Worm (Caenorhabditis elegans) whole organism, young adult: ENCODE data around the gene str-118.

Experiments
- B0019.2 ChIP-seq: fragments of 200-800 bp; sonication (Bioruptor generic); conservative IDR thresholded peaks from 2 replicates; pipeline ENCODE4 v1.3.6; 2022; ENCODE audit warnings: missing genetic modification reagents, missing genetic modification characterization, missing compliant biosample characterization
- B0035.1 ChIP-seq: sonication (generic microtip); optimal IDR thresholded peaks from 2 replicates; lab custom pipeline; 2016; ENCODE audit warnings: missing genetic modification characterization, mild to moderate bottlenecking, missing compliant biosample characterization, missing genotype, missing genetic modification reagents
- F10E7.11 ChIP-seq: sonication (generic microtip); optimal IDR thresholded peaks from 2 replicates; lab custom pipeline; 2017; ENCODE audit warnings: mild to moderate bottlenecking, missing genetic modification characterization, moderate library complexity, missing compliant biosample characterization
- K11D2.4 ChIP-seq: fragments of 200-800 bp; sonication (Bioruptor generic); IDR thresholded peaks from 2 replicates; pipeline ENCODE4 v1.3.6; 2022; ENCODE audit warnings: missing genetic modification reagents, missing genetic modification characterization, missing compliant biosample characterization
- T07F8.4 ChIP-seq: sonication (generic microtip); optimal IDR thresholded peaks from 2 replicates; lab custom pipeline; 2016; ENCODE audit warnings: mild to moderate bottlenecking, missing genetic modification characterization, moderate library complexity, missing compliant biosample characterization
- Y95B8A.8 ChIP-seq: fragments of 200-800 bp; sonication (Bioruptor generic); IDR thresholded peaks from 2 replicates; pipeline ENCODE4 v1.3.6; 2022; ENCODE audit warnings: missing genetic modification reagents, missing genetic modification characterization, missing compliant biosample characterization
- aptf-2 ChIP-seq: fragments of 200-800 bp; sonication (Bioruptor generic); conservative IDR thresholded peaks from 2 replicates; pipeline ENCODE4 v1.3.6; 2022; ENCODE audit warnings: missing genetic modification reagents, missing genetic modification characterization, missing compliant biosample characterization
- aptf-3 ChIP-seq: fragments of 200-800 bp; sonication (Bioruptor generic); IDR thresholded peaks from 2 replicates; pipeline ENCODE4 v1.3.6; 2022; ENCODE audit warnings: missing genetic modification characterization, missing compliant biosample characterization
- attf-3 ChIP-seq: fragments of 200-800 bp; sonication (Bioruptor generic); conservative IDR thresholded peaks from 2 replicates; pipeline ENCODE4 v1.3.6; 2022; ENCODE audit warnings: missing genetic modification reagents, missing genetic modification characterization, missing compliant biosample characterization
- bed-2 ChIP-seq: fragments of 200-800 bp; sonication (Bioruptor generic); IDR thresholded peaks from 2 replicates; pipeline ENCODE4 v1.3.6; 2022; ENCODE audit warnings: missing genetic modification reagents, missing genetic modification characterization, missing compliant biosample characterization
- ceh-27 ChIP-seq: fragments of 200-800 bp; sonication (Bioruptor generic); optimal IDR thresholded peaks from 2 replicates; lab custom pipeline; 2018; ENCODE audit warnings: mild to moderate bottlenecking, missing genetic modification characterization, moderate library complexity, missing compliant biosample characterization
- die-1 ChIP-seq: sonication (generic microtip); optimal IDR thresholded peaks from 2 replicates; lab custom pipeline; 2016; ENCODE audit warnings: missing genotype, mild to moderate bottlenecking, missing genetic modification characterization, missing compliant biosample characterization
- dpl-1 ChIP-seq: fragments of 150-350 bp; optimal IDR thresholded peaks from 2 replicates; lab custom pipeline; 2014; ENCODE audit warnings: missing biosample characterization, missing genetic modification reagents, missing genetic modification characterization
- egl-18 ChIP-seq: fragments of 200-800 bp; sonication (Bioruptor generic); IDR thresholded peaks from 2 replicates; pipeline ENCODE4 v1.3.6; 2022; ENCODE audit warnings: missing genetic modification reagents, missing genetic modification characterization, missing compliant biosample characterization
- ets-4 ChIP-seq: fragments of 200-800 bp; sonication (Bioruptor generic); optimal IDR thresholded peaks from 2 replicates; lab custom pipeline; 2018; ENCODE audit warnings: mild to moderate bottlenecking, missing genetic modification characterization, missing compliant biosample characterization
- fkh-3 ChIP-seq: sonication (generic microtip); optimal IDR thresholded peaks from 2 replicates; lab custom pipeline; 2016; ENCODE audit warnings: mild to moderate bottlenecking, missing genetic modification characterization, missing compliant biosample characterization
- hlh-12 ChIP-seq: sonication (generic microtip); optimal IDR thresholded peaks from 2 replicates; lab custom pipeline; 2016; ENCODE audit warnings: missing genetic modification characterization, missing compliant biosample characterization
- hmg-1.2 ChIP-seq: fragments of 200-800 bp; sonication (Bioruptor generic); IDR thresholded peaks from 2 replicates; pipeline ENCODE4 v1.3.6; 2022; ENCODE audit warnings: missing genetic modification reagents, missing genetic modification characterization, missing compliant biosample characterization
- hmg-20 ChIP-seq: fragments of 200-800 bp; sonication (Bioruptor generic); IDR thresholded peaks from 2 replicates; pipeline ENCODE4 v1.3.6; 2022; ENCODE audit warnings: missing genetic modification reagents, missing genetic modification characterization, missing compliant biosample characterization
- let-607 ChIP-seq, 2 experiments: fragments of 200-800 bp in 1 of 2; sonication (Bioruptor generic) in 1 of 2; sonication (generic microtip) in 1 of 2; optimal IDR thresholded peaks; 2 replicates each; lab custom pipeline; 2016 to 2018; ENCODE audit warnings: mild to moderate bottlenecking in 2 of 2, missing compliant biosample characterization in 2 of 2, missing genetic modification characterization in 2 of 2, moderate library complexity in 2 of 2, missing genotype in 1 of 2
- lin-35 ChIP-seq, 3 experiments: fragments of 150-350 bp in 2 of 3; sonication (generic microtip) in 1 of 3; optimal IDR thresholded peaks; 2 replicates each; lab custom pipeline; 2014 to 2018; ENCODE audit warnings: missing biosample characterization in 3 of 3, missing genetic modification characterization in 3 of 3, missing genetic modification reagents in 3 of 3
- mcd-1 ChIP-seq: fragments of 200-800 bp; sonication (Bioruptor generic); IDR thresholded peaks from 2 replicates; pipeline ENCODE4 v1.3.6; 2022; ENCODE audit warnings: missing genetic modification reagents, missing genetic modification characterization, missing compliant biosample characterization
- mel-28 ChIP-seq: sonication (generic microtip); optimal IDR thresholded peaks from 2 replicates; lab custom pipeline; 2016; ENCODE audit warnings: borderline replicate concordance, mild to moderate bottlenecking, missing genetic modification characterization, missing compliant biosample characterization
- nhr-120 ChIP-seq: fragments of 200-800 bp; sonication (Bioruptor generic); IDR thresholded peaks from 2 replicates; pipeline ENCODE4 v1.3.6; 2022; ENCODE audit warnings: missing genetic modification characterization, missing compliant biosample characterization
- nhr-179 ChIP-seq: sonication (generic microtip); optimal IDR thresholded peaks from 2 replicates; lab custom pipeline; 2016; ENCODE audit warnings: mild to moderate bottlenecking, missing genetic modification characterization, missing compliant biosample characterization
- nhr-80 ChIP-seq: sonication (generic microtip); optimal IDR thresholded peaks from 2 replicates; lab custom pipeline; 2016; ENCODE audit warnings: missing genetic modification characterization, missing compliant biosample characterization
- rcor-1 ChIP-seq: fragments of 200-800 bp; sonication (Bioruptor generic); IDR thresholded peaks from 2 replicates; pipeline ENCODE4 v1.3.6; 2022; ENCODE audit warnings: missing genetic modification reagents, missing genetic modification characterization, missing compliant biosample characterization
- sea-2 ChIP-seq: fragments of 200-800 bp; sonication (Bioruptor generic); IDR thresholded peaks from 2 replicates; pipeline ENCODE4 v1.3.6; 2022; ENCODE audit warnings: missing genetic modification characterization, missing compliant biosample characterization
- unc-62 ChIP-seq: fragments of 150-350 bp; optimal IDR thresholded peaks from 2 replicates; lab custom pipeline; 2014; ENCODE audit warnings: missing biosample characterization, missing genetic modification reagents, missing genetic modification characterization
- zfh-2 ChIP-seq: fragments of 200-800 bp; sonication (Bioruptor generic); conservative IDR thresholded peaks from 2 replicates; pipeline ENCODE4 v1.3.6; 2022; ENCODE audit warnings: missing genetic modification reagents, missing genetic modification characterization, missing compliant biosample characterization
- zim-3 ChIP-seq: sonication (generic microtip); optimal IDR thresholded peaks from 2 replicates; lab custom pipeline; 2017; ENCODE audit warnings: mild to moderate bottlenecking, missing genetic modification characterization, moderate library complexity, missing compliant biosample characterization

The str-118 gene

ce11 chrV:10090461-10090860 is 38.5 kb downstream of the str-118 start, which contains the start of gene R04B5.7:
TSS of gene R04B5.7 (minus strand) at chrV:10090561.
- TF ChIP-seq dpl-1 (GFP tag; lab: Kevin White, UChicago) (no peak), attf-3 (GFP tag; lab: Robert Waterston, UW) (no peak), fkh-3 (tag; lab: Kevin White, UChicago) (no peak)

- TF ChIP-seq hmg-20 (no peak), hmg-1.2 (no peak), nhr-80 (tag; lab: Kevin White, UChicago) (no peak), Y95B8A.8 (GFP tag; lab: Robert Waterston, UW) (no peak), ceh-27 (no peak), aptf-3 (GFP tag; lab: Robert Waterston, UW) (no peak), zim-3 (no peak), zfh-2 (GFP tag; lab: Robert Waterston, UW) (no peak), aptf-2 (GFP tag; lab: Robert Waterston, UW) (no peak), bed-2 (GFP tag; lab: Robert Waterston, UW) (no peak), sea-2 (GFP tag; lab: Robert Waterston, UW) (no peak), ets-4 (GFP tag; lab: Kevin White, UChicago) (no peak), lin-35 (GFP tag; optimal IDR thresholded peaks at IDR 0.05; lab: Kevin White, UChicago) (no peak), nhr-179 (tag; lab: Kevin White, UChicago) (no peak)
Observed at ce11 chrV:10091152-10091551, 39.2 kb downstream of the str-118 start, which contains the start of gene R04B5.11. TSS of gene R04B5.11 (minus strand) at chrV:10091252.

- no peak for TF ChIP-seq mcd-1 (GFP tag; lab: Robert Waterston, UW)
- no peak for TF ChIP-seq K11D2.4 (GFP tag; lab: Robert Waterston, UW)
- TF ChIP-seq B0019.2 (GFP tag; lab: Robert Waterston, UW): no peak
- TF ChIP-seq nhr-120 (GFP tag; lab: Robert Waterston, UW): no peak
- no peak for TF ChIP-seq let-607 (tag; optimal IDR thresholded peaks at IDR 0.05; lab: Kevin White, UChicago)
- TF ChIP-seq hlh-12: no peak
- TF ChIP-seq rcor-1 (GFP tag; lab: Robert Waterston, UW): no peak
- no peak for TF ChIP-seq egl-18 (GFP tag; lab: Robert Waterston, UW)
- TF ChIP-seq die-1 (tag; lab: Kevin White, UChicago): no peak
- no peak for TF ChIP-seq F10E7.11 (tag; lab: Kevin White, UChicago)
- TF ChIP-seq T07F8.4 (tag; lab: Kevin White, UChicago): no peak
- TF ChIP-seq nhr-179 (tag; lab: Kevin White, UChicago): no peak
Observed at ce11 chrV:10094374-10094773, 42.4 kb downstream of the str-118 start, which contains the start of gene srd-49. TSS of gene srd-49 (plus strand) at chrV:10094674.

ce11 chrV:10096932-10097331 is 45.0 kb downstream of the str-118 start:
- no peak for TF ChIP-seq B0035.1 (tag; lab: Kevin White, UChicago)
- TF ChIP-seq nhr-80 (tag; lab: Kevin White, UChicago): peak; percentile 62

- no peak for TF ChIP-seq zfh-2 (GFP tag; lab: Robert Waterston, UW)
- peak; percentile 14 for TF ChIP-seq unc-62
- TF ChIP-seq mel-28 (tag; lab: Kevin White, UChicago): no peak
- peak; percentile 52 for TF ChIP-seq nhr-80 (tag; lab: Kevin White, UChicago)
- TF ChIP-seq attf-3 (GFP tag; lab: Robert Waterston, UW): no peak
Observed at ce11 chrV:10098429-10098828, 46.5 kb downstream of the str-118 start, which contains the start of gene ugt-47. TSS of gene ugt-47 (minus strand) at chrV:10098597.
